Fruit fly (Drosophila melanogaster) whole organism, pupa: ENCODE results near the gene AnxB10.
"Not testable (repeated sequence)": the region's sequence is repeated elsewhere in the genome, so short reads cannot be mapped to it uniquely, and the experiment has no call there.

Source experiments
- CG12605 ChIP-seq: fragments of 200-800 bp; sonication (Bioruptor generic); IDR thresholded peaks from 2 replicates; pipeline ENCODE4 v1.3.6; 2022; ENCODE audit warnings: missing biosample characterization, missing genetic modification characterization
- CG13204 ChIP-seq: fragments of 200-800 bp; sonication (Bioruptor generic); optimal IDR thresholded peaks from 2 replicates; lab custom pipeline; 2018; ENCODE audit warnings: missing biosample characterization, mild to moderate bottlenecking, missing genetic modification characterization, moderate library complexity
- CG8159 ChIP-seq: fragments of 200-800 bp; sonication (Bioruptor generic); optimal IDR thresholded peaks from 3 replicates; lab custom pipeline; 2018; ENCODE audit warnings: missing biosample characterization, mild to moderate bottlenecking, missing genetic modification characterization, moderate library complexity
- CG9948 ChIP-seq: fragments of 200-800 bp; sonication (Bioruptor generic); optimal IDR thresholded peaks from 2 replicates; lab custom pipeline; 2018; ENCODE audit warnings: missing biosample characterization, mild to moderate bottlenecking, missing genetic modification characterization, moderate library complexity
- D1 ChIP-seq: fragments of 200-800 bp; sonication (Bioruptor generic); optimal IDR thresholded peaks from 2 replicates; lab custom pipeline; 2018; ENCODE audit warnings: missing biosample characterization, mild to moderate bottlenecking, missing genetic modification characterization, moderate library complexity
- EcR ChIP-seq: fragments of 200-800 bp; sonication (Bioruptor generic); optimal IDR thresholded peaks from 3 replicates; lab custom pipeline; 2019; ENCODE audit warnings: missing biosample characterization, missing genetic modification characterization, mild to moderate bottlenecking, moderate library complexity, missing genetic modification reagents
- fd96Ca ChIP-seq: fragments of 200-800 bp; sonication (Bioruptor generic); IDR thresholded peaks from 3 replicates; pipeline ENCODE4 v1.3.6; 2022; ENCODE audit warnings: missing biosample characterization, missing genetic modification characterization
- gl ChIP-seq: fragments of 200-800 bp; sonication (Bioruptor generic); optimal IDR thresholded peaks from 2 replicates; lab custom pipeline; 2018; ENCODE audit warnings: missing biosample characterization, mild to moderate bottlenecking, missing genetic modification characterization

- TF ChIP-seq EcR (GFP tag; lab: Kevin White, UChicago); CG9948; CG8159; fd96Ca; CG13204 (GFP tag; lab: Kevin White, UChicago); CG12605 (GFP tag; lab: Robert Waterston, UW); D1 (tag; lab: Kevin White, UChicago); gl: not testable (repeated sequence)
Measured at dm6 chrX:20209503-20209902, 36.2 kb upstream of the AnxB10 start, which contains the start of gene SdicB.
